Worm (Caenorhabditis elegans) whole organism, early embryonic: ENCODE results near the gene F14D2.11.

Experiments used
- B0310.2 ChIP-seq: sonication (generic microtip); optimal IDR thresholded peaks from 2 replicates; lab custom pipeline; 2016; ENCODE audit warnings: mild to moderate bottlenecking, missing genetic modification characterization, missing compliant biosample characterization
- F13C5.2 ChIP-seq: sonication (generic microtip); optimal IDR thresholded peaks from 2 replicates; lab custom pipeline; 2017; ENCODE audit warnings: mild to moderate bottlenecking, missing genetic modification characterization, inconsistent platforms, missing compliant biosample characterization
- aly-1 ChIP-seq: sonication (generic microtip); optimal IDR thresholded peaks from 2 replicates; lab custom pipeline; 2016; ENCODE audit warnings: missing genetic modification characterization, missing compliant biosample characterization
- ama-1 ChIP-seq: fragments of 150-350 bp; optimal IDR thresholded peaks from 2 replicates; lab custom pipeline; 2014
- ceh-36 ChIP-seq: sonication (generic microtip); optimal IDR thresholded peaks from 2 replicates; lab custom pipeline; 2016; ENCODE audit warnings: missing genetic modification characterization, inconsistent platforms, missing compliant biosample characterization
- ets-7 ChIP-seq: sonication (generic microtip); optimal IDR thresholded peaks from 2 replicates; lab custom pipeline; 2016; ENCODE audit warnings: missing genotype, missing genetic modification characterization, missing compliant biosample characterization
- flt-1 ChIP-seq: fragments of 200-800 bp; sonication (Bioruptor generic); IDR thresholded peaks from 2 replicates; pipeline ENCODE4 v1.3.6; 2022; ENCODE audit warnings: missing genetic modification characterization, missing compliant biosample characterization
- hmbx-1 ChIP-seq: sonication (generic microtip); optimal IDR thresholded peaks from 2 replicates; lab custom pipeline; 2016; ENCODE audit warnings: mild to moderate bottlenecking, missing genetic modification characterization, missing compliant biosample characterization
- hmg-4 ChIP-seq: fragments of 200-800 bp; sonication (Bioruptor generic); optimal IDR thresholded peaks from 2 replicates; lab custom pipeline; 2018; ENCODE audit warnings: mild to moderate bottlenecking, missing genetic modification characterization, missing compliant biosample characterization
- hnd-1 ChIP-seq: sonication (generic microtip); optimal IDR thresholded peaks from 2 replicates; lab custom pipeline; 2016; ENCODE audit warnings: missing genetic modification characterization, missing compliant biosample characterization
- scrt-1 ChIP-seq: fragments of 200-800 bp; sonication (Bioruptor generic); IDR thresholded peaks from 2 replicates; pipeline ENCODE4 v1.3.6; 2022; ENCODE audit warnings: missing genetic modification characterization, missing compliant biosample characterization
- tbx-11 ChIP-seq: fragments of 200-800 bp; sonication (Bioruptor generic); IDR thresholded peaks from 2 replicates; pipeline ENCODE4 v1.3.6; 2022; ENCODE audit warnings: missing genetic modification characterization, missing compliant biosample characterization
- tbx-37 ChIP-seq: fragments of 200-800 bp; sonication (Bioruptor generic); conservative IDR thresholded peaks from 2 replicates; pipeline ENCODE4 v1.3.6; 2022; ENCODE audit warnings: missing genetic modification reagents, missing genetic modification characterization, missing compliant biosample characterization
- tra-4 ChIP-seq: sonication (generic microtip); optimal IDR thresholded peaks from 2 replicates; lab custom pipeline; 2017; ENCODE audit warnings: missing genetic modification characterization, missing compliant biosample characterization

DNA sequence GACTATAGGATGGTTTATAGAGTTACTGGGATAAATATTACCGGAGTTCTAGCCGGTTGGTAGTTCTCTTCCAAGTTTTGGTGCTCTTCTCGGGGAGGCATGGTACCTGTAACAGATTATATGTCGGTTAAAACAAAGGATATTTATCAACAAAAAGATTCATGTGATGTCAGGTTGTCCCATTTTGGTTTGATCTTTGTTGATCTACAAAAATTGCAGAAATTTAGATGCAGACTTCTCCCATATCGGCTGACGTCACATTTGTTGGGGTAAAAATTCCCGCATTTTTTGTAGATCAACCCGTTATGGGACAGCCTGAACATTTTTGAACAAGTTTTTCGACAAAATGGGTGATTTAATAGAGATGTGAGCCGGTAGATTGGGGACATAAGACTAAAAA, 26.2 kb upstream of the F14D2.11 start, which contains the start of gene Y49F6C.7:
- TF ChIP-seq ama-1 (no peak), tbx-37 (GFP tag; lab: Robert Waterston, UW) (no peak), scrt-1 (GFP tag; lab: Robert Waterston, UW) (no peak), aly-1 (no peak), hmbx-1 (no peak), flt-1 (no peak), B0310.2 (tag; lab: Kevin White, UChicago) (no peak), hmg-4 (GFP tag; lab: Kevin White, UChicago) (no peak), ets-7 (tag; lab: Kevin White, UChicago) (no peak), F13C5.2 (tag; lab: Kevin White, UChicago) (no peak), hnd-1 (no peak), tbx-11 (no peak), tra-4 (tag; lab: Kevin White, UChicago) (no peak), ceh-36 (no peak)
